Worm (Caenorhabditis elegans) whole organism, L4/young adult: ENCODE data around the gene C09B8.4.

Experiments used
- W03F9.2 ChIP-seq: fragments of 150-350 bp; optimal IDR thresholded peaks from 2 replicates; lab custom pipeline; 2014; ENCODE audit warnings: missing biosample characterization, missing genetic modification characterization
- him-1 ChIP-seq: sonication (generic microtip); optimal IDR thresholded peaks from 2 replicates; lab custom pipeline; 2016; ENCODE audit warnings: missing genotype, missing genetic modification reagents, missing genetic modification characterization, missing compliant biosample characterization

- no peak for TF ChIP-seq W03F9.2 (tag; lab: Kevin White, UChicago)
- TF ChIP-seq him-1 (tag; lab: Kevin White, UChicago), result no peak
Observed at ce11 chrX:5972212-5972611, 47.5 kb downstream of the C09B8.4 start.
